Worm (Caenorhabditis elegans) whole organism, L4 larva: Measurements from ENCODE around the gene dnc-3.
A peak's percentile ranks its signal among the peaks of the same experiment; 100 is the strongest.

Source experiments
- D1046.2 ChIP-seq: fragments of 200-800 bp; sonication (Bioruptor generic); IDR thresholded peaks from 2 replicates; pipeline ENCODE4 v1.3.6; 2022; ENCODE audit warnings: missing genetic modification characterization, missing compliant biosample characterization
- F26F4.8 ChIP-seq: fragments of 200-800 bp; sonication (Bioruptor generic); conservative IDR thresholded peaks from 2 replicates; pipeline ENCODE4 v1.3.6; 2022; ENCODE audit warnings: missing genetic modification characterization, missing compliant biosample characterization
- F49E8.2 ChIP-seq: sonication (generic microtip); optimal IDR thresholded peaks from 2 replicates; lab custom pipeline; 2016; ENCODE audit warnings: missing compliant biosample characterization, mild to moderate bottlenecking, missing genetic modification characterization, borderline replicate concordance
- Y75B8A.6 ChIP-seq: fragments of 200-800 bp; sonication (Bioruptor generic); IDR thresholded peaks from 2 replicates; pipeline ENCODE4 v1.3.6; 2022; ENCODE audit warnings: missing genetic modification reagents, missing genetic modification characterization, missing compliant biosample characterization
- aha-1 ChIP-seq: fragments of 150-350 bp; peaks from one replicate; lab custom pipeline; 2014; ENCODE audit warnings: missing biosample characterization, missing genetic modification characterization
- arid-1 ChIP-seq: fragments of 200-800 bp; sonication (Bioruptor generic); conservative IDR thresholded peaks from 2 replicates; pipeline ENCODE4 v1.3.6; 2022; ENCODE audit warnings: missing genetic modification reagents, missing genetic modification characterization, missing compliant biosample characterization
- ceh-20 ChIP-seq: fragments of 200-800 bp; sonication (Bioruptor generic); IDR thresholded peaks from 2 replicates; pipeline ENCODE4 v1.3.6; 2022; ENCODE audit warnings: missing genetic modification reagents, missing genetic modification characterization, missing compliant biosample characterization
- ceh-82 ChIP-seq: sonication (generic microtip); optimal IDR thresholded peaks from 2 replicates; lab custom pipeline; 2017; ENCODE audit warnings: missing biosample characterization, missing genetic modification characterization
- ctbp-1 ChIP-seq: fragments of 200-800 bp; sonication (Bioruptor generic); IDR thresholded peaks from 2 replicates; pipeline ENCODE4 v1.3.6; 2022; ENCODE audit warnings: missing genetic modification reagents, missing genetic modification characterization, missing compliant biosample characterization
- daf-12 ChIP-seq: fragments of 150-350 bp; optimal IDR thresholded peaks from 2 replicates; lab custom pipeline; 2014; ENCODE audit warnings: missing biosample characterization, missing genetic modification reagents, missing genetic modification characterization
- daf-16 ChIP-seq, 3 experiments: sonication (generic microtip); optimal IDR thresholded peaks; 2 replicates each; lab custom pipeline; 2016 to 2017; ENCODE audit warnings: missing genetic modification characterization in 3 of 3, missing genetic modification reagents in 3 of 3, mild to moderate bottlenecking in 2 of 3, missing compliant biosample characterization in 2 of 3, missing biosample characterization in 1 of 3, moderate library complexity in 1 of 3
- daf-19 ChIP-seq: fragments of 200-800 bp; sonication (Bioruptor generic); conservative IDR thresholded peaks from 2 replicates; pipeline ENCODE4 v1.3.6; 2022; ENCODE audit warnings: missing genetic modification characterization, missing compliant biosample characterization
- dmd-6 ChIP-seq: fragments of 200-800 bp; sonication (Bioruptor generic); IDR thresholded peaks from 2 replicates; pipeline ENCODE4 v1.3.6; 2022; ENCODE audit warnings: missing genetic modification reagents, missing genetic modification characterization, missing compliant biosample characterization
- dmd-8 ChIP-seq: fragments of 200-800 bp; sonication (Bioruptor generic); IDR thresholded peaks from 2 replicates; pipeline ENCODE4 v1.3.6; 2022; ENCODE audit warnings: missing genetic modification characterization, missing compliant biosample characterization
- dmd-9 ChIP-seq: fragments of 200-800 bp; sonication (Bioruptor generic); IDR thresholded peaks from 2 replicates; pipeline ENCODE4 v1.3.6; 2022; ENCODE audit warnings: missing genetic modification reagents, missing genetic modification characterization, missing compliant biosample characterization
- duxl-1 ChIP-seq: sonication (generic microtip); optimal IDR thresholded peaks from 2 replicates; lab custom pipeline; 2016; ENCODE audit warnings: mild to moderate bottlenecking, missing genetic modification characterization, moderate library complexity, missing compliant biosample characterization; ENCODE audit not compliant: poor library complexity
- egl-43 ChIP-seq: fragments of 200-800 bp; sonication (Bioruptor generic); IDR thresholded peaks from 2 replicates; pipeline ENCODE4 v1.3.6; 2022; ENCODE audit warnings: missing genetic modification reagents, missing genetic modification characterization, missing compliant biosample characterization
- hlh-11 ChIP-seq: fragments of 200-800 bp; sonication (Bioruptor generic); optimal IDR thresholded peaks from 2 replicates; lab custom pipeline; 2018; ENCODE audit warnings: mild to moderate bottlenecking, missing genetic modification characterization, missing compliant biosample characterization
- hmg-1.1 ChIP-seq: fragments of 200-800 bp; sonication (Bioruptor generic); IDR thresholded peaks from 2 replicates; pipeline ENCODE4 v1.3.6; 2022; ENCODE audit warnings: missing genetic modification reagents, missing genetic modification characterization, missing compliant biosample characterization
- jun-1 ChIP-seq: fragments of 150-350 bp; optimal IDR thresholded peaks from 2 replicates; lab custom pipeline; 2014; ENCODE audit warnings: missing biosample characterization, missing genetic modification reagents, missing genetic modification characterization
- lim-7 ChIP-seq: fragments of 200-800 bp; sonication (Bioruptor generic); IDR thresholded peaks from 2 replicates; pipeline ENCODE4 v1.3.6; 2022; ENCODE audit warnings: missing genetic modification characterization, missing compliant biosample characterization
- lin-1 ChIP-seq: fragments of 200-800 bp; sonication (Bioruptor generic); IDR thresholded peaks from 2 replicates; pipeline ENCODE4 v1.3.6; 2022; ENCODE audit warnings: missing genetic modification reagents, missing genetic modification characterization, missing compliant biosample characterization
- lin-13 ChIP-seq: fragments of 150-350 bp; optimal IDR thresholded peaks from 2 replicates; lab custom pipeline; 2014; ENCODE audit warnings: missing biosample characterization, missing genetic modification reagents, missing genetic modification characterization
- madf-5 ChIP-seq, 2 experiments: fragments of 200-800 bp; sonication (Bioruptor generic); IDR thresholded peaks; 2 replicates each; pipeline ENCODE4 v1.3.6; 2022; ENCODE audit warnings: missing compliant biosample characterization in 2 of 2, missing genetic modification characterization in 2 of 2
- madf-9 ChIP-seq: fragments of 200-800 bp; sonication (Bioruptor generic); conservative IDR thresholded peaks from 2 replicates; pipeline ENCODE4 v1.3.6; 2022; ENCODE audit warnings: missing genetic modification reagents, missing genetic modification characterization, missing compliant biosample characterization
- mes-2 ChIP-seq: sonication (generic microtip); optimal IDR thresholded peaks from 2 replicates; lab custom pipeline; 2016; ENCODE audit warnings: missing genotype, mild to moderate bottlenecking, missing genetic modification characterization, missing compliant biosample characterization; ENCODE audit not compliant: poor library complexity, severe bottlenecking
- nhr-25 ChIP-seq: sonication (generic microtip); optimal IDR thresholded peaks from 2 replicates; lab custom pipeline; 2017; ENCODE audit warnings: missing genetic modification characterization, mild to moderate bottlenecking, missing compliant biosample characterization, antibody characterized with exemption, moderate library complexity, borderline replicate concordance; ENCODE audit not compliant: insufficient read depth
- nhr-41 ChIP-seq: fragments of 200-800 bp; sonication (Bioruptor generic); IDR thresholded peaks from 2 replicates; pipeline ENCODE4 v1.3.6; 2022; ENCODE audit warnings: missing genetic modification reagents, missing genetic modification characterization, missing compliant biosample characterization
- saeg-2 ChIP-seq: fragments of 200-800 bp; sonication (Bioruptor generic); IDR thresholded peaks from 2 replicates; pipeline ENCODE4 v1.3.6; 2022; ENCODE audit warnings: missing genetic modification reagents, missing genetic modification characterization, missing compliant biosample characterization
- snpc-1.2 ChIP-seq: fragments of 200-800 bp; sonication (Bioruptor generic); IDR thresholded peaks from 2 replicates; pipeline ENCODE4 v1.3.6; 2022; ENCODE audit warnings: missing genetic modification reagents, missing genetic modification characterization, missing compliant biosample characterization
- spr-1 ChIP-seq: sonication (generic microtip); optimal IDR thresholded peaks from 2 replicates; lab custom pipeline; 2016; ENCODE audit warnings: mild to moderate bottlenecking, missing genetic modification characterization, missing compliant biosample characterization
- spr-3 ChIP-seq: fragments of 200-800 bp; sonication (Bioruptor generic); optimal IDR thresholded peaks from 2 replicates; lab custom pipeline; 2018; ENCODE audit warnings: mild to moderate bottlenecking, missing genetic modification characterization, missing compliant biosample characterization
- unc-39 ChIP-seq: sonication (generic microtip); optimal IDR thresholded peaks from 2 replicates; lab custom pipeline; 2017; ENCODE audit warnings: missing biosample characterization, missing genetic modification characterization
- vab-7 ChIP-seq: fragments of 200-800 bp; sonication (Bioruptor generic); IDR thresholded peaks from 2 replicates; pipeline ENCODE4 v1.3.6; 2022; ENCODE audit warnings: missing genetic modification reagents, missing genetic modification characterization, missing compliant biosample characterization
- zip-11 ChIP-seq: fragments of 200-800 bp; sonication (Bioruptor generic); IDR thresholded peaks from 2 replicates; pipeline ENCODE4 v1.3.6; 2022; ENCODE audit warnings: missing genetic modification characterization, missing compliant biosample characterization

dnc-3 gene

DNA sequence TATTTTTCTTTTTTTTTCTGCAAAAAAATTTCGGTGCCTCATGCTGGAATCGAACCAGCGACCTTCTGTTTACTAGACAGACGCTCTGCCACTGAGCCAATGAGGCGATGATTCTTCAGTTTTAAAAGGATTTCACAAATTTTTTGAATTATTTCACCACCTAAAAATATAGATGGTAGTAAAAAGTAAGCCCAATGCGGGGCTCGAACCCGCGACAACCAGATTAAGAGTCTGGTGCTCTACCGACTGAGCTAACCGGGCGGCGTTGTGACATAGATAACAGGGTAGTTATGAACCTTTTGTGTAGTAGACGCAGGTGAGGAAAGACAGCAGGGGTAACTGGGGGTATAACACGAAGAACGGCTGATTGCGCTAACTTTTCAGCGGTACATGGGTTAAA lies 14.1 kb downstream of the dnc-3 start (continued):
- TF ChIP-seq ctbp-1 (GFP tag; lab: Robert Waterston, UW), result peak; percentile 72; the same call in 1 of the 2 replicates
- peak; percentile 21 for TF ChIP-seq F49E8.2 (tag; lab: Kevin White, UChicago)
- TF ChIP-seq lin-1 (GFP tag; lab: Robert Waterston, UW), result 0 out of 2 replicates have a peak, but pooled peaks have one; percentile 43
- peak; percentile 29 to 86 for TF ChIP-seq daf-16 (GFP tag; optimal IDR thresholded peaks at IDR 0.05; lab: Kevin White, UChicago)
- peak; percentile 77 for TF ChIP-seq daf-16 (tag; optimal IDR thresholded peaks at IDR 0.05; lab: Kevin White, UChicago)
- TF ChIP-seq zip-11, result 0 out of 2 replicates have a peak, but pooled peaks have one; percentile 49
- TF ChIP-seq mes-2 (tag; lab: Kevin White, UChicago), result peak; percentile 58
- TF ChIP-seq vab-7, result peak; percentile 84
- peak; percentile 59; the same call in 1 of the 2 replicates for TF ChIP-seq nhr-41 (GFP tag; lab: Robert Waterston, UW)
- TF ChIP-seq F26F4.8 (GFP tag; lab: Robert Waterston, UW), result peak; percentile 74
- TF ChIP-seq hlh-11 (tag; lab: Kevin White, UChicago), result peak; percentile 46
- TF ChIP-seq duxl-1 (tag; lab: Kevin White, UChicago), result peak; percentile 86
- TF ChIP-seq egl-43 (GFP tag; lab: Robert Waterston, UW), result peak; percentile 94
- 0 out of 2 replicates have a peak, but pooled peaks have one; percentile 80 for TF ChIP-seq D1046.2 (GFP tag; lab: Robert Waterston, UW)
- TF ChIP-seq hmg-1.1, result peak; percentile 59
- TF ChIP-seq saeg-2 (GFP tag; lab: Robert Waterston, UW), result peak; percentile 73; the same call in 1 of the 2 replicates
- peak; percentile 35; the same call in 1 of the 2 replicates for TF ChIP-seq madf-9 (GFP tag; lab: Robert Waterston, UW)
- peak; percentile 86 for TF ChIP-seq snpc-1.2 (GFP tag; lab: Robert Waterston, UW)
- peak; percentile 87 for TF ChIP-seq lim-7 (GFP tag; lab: Robert Waterston, UW)
- TF ChIP-seq spr-1 (tag; lab: Kevin White, UChicago), result peak; percentile 65
- TF ChIP-seq madf-5 (GFP tag; IDR thresholded peaks at IDR 0.05; lab: Robert Waterston, UW), result peak; percentile 20 to 83; a peak in 2 of 4 replicates
- peak; percentile 55 for TF ChIP-seq lin-13
- TF ChIP-seq arid-1 (GFP tag; lab: Robert Waterston, UW), result peak; percentile 79
- TF ChIP-seq dmd-9 (GFP tag; lab: Robert Waterston, UW), result peak; percentile 56; the same call in 1 of the 2 replicates
- peak; percentile 83 for TF ChIP-seq daf-19 (GFP tag; lab: Robert Waterston, UW)
- peak; percentile 59 for TF ChIP-seq dmd-6 (GFP tag; lab: Robert Waterston, UW)
- TF ChIP-seq dmd-8 (GFP tag; lab: Robert Waterston, UW), result peak; percentile 88
- TF ChIP-seq spr-3 (GFP tag; lab: Kevin White, UChicago), result peak; percentile 19

DNA sequence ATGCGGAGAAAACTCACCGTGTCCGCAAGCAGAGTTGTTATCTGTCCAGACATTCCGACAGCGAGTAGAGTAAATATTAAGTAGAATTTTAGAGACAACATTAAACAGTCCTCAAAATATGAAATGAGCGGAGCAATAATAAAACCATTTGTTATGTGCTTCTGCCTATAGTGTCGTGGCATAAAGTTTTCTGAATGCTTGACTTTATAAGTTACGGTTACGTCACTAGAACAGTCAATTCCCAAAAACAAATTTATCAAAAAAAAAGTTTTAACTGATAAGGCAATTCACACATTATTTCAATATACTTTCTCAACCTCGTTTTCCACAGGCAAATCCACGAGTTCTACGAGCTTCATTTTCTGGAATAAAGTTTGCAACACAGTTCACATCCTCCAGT lies 15.6 kb downstream of the dnc-3 start, which contains the start of gene clec-127:
Gene clec-127, minus strand, starts transcription at position 101 of the 400 bp plus-strand sequence.
- TF ChIP-seq jun-1 (tag; lab: Kevin White, UChicago) (no peak), nhr-25 (tag; lab: Kevin White, UChicago) (no peak), daf-16 (GFP tag; optimal IDR thresholded peaks at IDR 0.05; lab: Kevin White, UChicago) (no peak), daf-16 (tag; optimal IDR thresholded peaks at IDR 0.05; lab: Kevin White, UChicago) (peak; percentile 22), ceh-20 (GFP tag; lab: Robert Waterston, UW) (no peak), nhr-41 (GFP tag; lab: Robert Waterston, UW) (no peak), Y75B8A.6 (GFP tag; lab: Robert Waterston, UW) (no peak), ceh-82 (tag; lab: Kevin White, UChicago) (no peak), mes-2 (tag; lab: Kevin White, UChicago) (no peak), daf-12 (no peak)

DNA sequence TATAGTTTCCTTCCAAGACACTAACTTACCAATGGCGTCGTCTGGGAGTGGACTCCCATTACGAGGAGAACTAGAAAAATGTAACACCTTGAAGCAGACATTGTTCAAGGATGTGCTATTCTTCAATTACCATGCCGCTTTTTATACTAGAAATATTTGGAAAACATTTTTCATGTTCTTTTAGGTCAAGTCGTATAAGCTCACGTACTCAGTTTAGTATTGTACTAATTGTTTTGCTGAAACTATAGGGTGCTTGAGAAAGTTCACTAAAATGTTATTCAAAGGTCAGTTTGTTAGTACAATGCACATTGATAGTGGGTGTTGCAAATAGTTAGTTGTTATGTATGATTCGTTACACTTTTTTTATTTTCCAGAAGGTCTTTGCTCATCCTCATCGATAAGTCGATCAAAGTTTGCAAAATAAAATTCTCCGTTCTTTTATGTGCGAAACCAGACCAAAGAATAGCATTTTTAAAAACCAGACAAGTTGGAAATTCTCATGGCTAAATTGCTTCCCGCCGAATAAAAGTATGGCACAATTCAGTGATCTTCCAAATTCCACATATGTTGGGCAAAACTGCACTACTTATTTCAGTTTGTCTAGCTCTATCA lies 17.5 kb downstream of the dnc-3 start, which contains the start of the genes clec-128 and clec-129:
Gene clec-128, minus strand, starts transcription at position 101 of the 612 bp plus-strand sequence.
Gene clec-129, plus strand, starts transcription at position 562 of the 612 bp plus-strand sequence.
- TF ChIP-seq unc-39 (tag; lab: Kevin White, UChicago), result no peak
- peak; percentile 51 for TF ChIP-seq aha-1 (tag; lab: Kevin White, UChicago)
- no peak for TF ChIP-seq saeg-2 (GFP tag; lab: Robert Waterston, UW)
- TF ChIP-seq, all 104 proteins: peak for 1
